Worm (Caenorhabditis elegans) whole organism, L4 larva: ENCODE results near the gene dpy-28.

Source experiments
- F10B5.3 ChIP-seq: sonication (generic microtip); optimal IDR thresholded peaks from 2 replicates; lab custom pipeline; 2016; ENCODE audit warnings: mild to moderate bottlenecking, missing genetic modification characterization, missing compliant biosample characterization
- F26F4.8 ChIP-seq: fragments of 200-800 bp; sonication (Bioruptor generic); conservative IDR thresholded peaks from 2 replicates; pipeline ENCODE4 v1.3.6; 2022; ENCODE audit warnings: missing genetic modification characterization, missing compliant biosample characterization
- R02D3.7 ChIP-seq: fragments of 150-350 bp; sonication (generic microtip); optimal IDR thresholded peaks from 3 replicates; lab custom pipeline; 2014; ENCODE audit warnings: missing biosample characterization, missing genetic modification characterization
- T20F7.1 ChIP-seq: fragments of 200-800 bp; sonication (Bioruptor generic); optimal IDR thresholded peaks from 2 replicates; lab custom pipeline; 2018; ENCODE audit warnings: mild to moderate bottlenecking, missing genetic modification characterization, missing compliant biosample characterization
- Y105C5A.15 ChIP-seq: fragments of 200-800 bp; sonication (Bioruptor generic); IDR thresholded peaks from 2 replicates; pipeline ENCODE4 v1.3.6; 2022; ENCODE audit warnings: missing genetic modification characterization, missing compliant biosample characterization
- Y5F2A.4 ChIP-seq: fragments of 200-800 bp; sonication (Bioruptor generic); optimal IDR thresholded peaks from 2 replicates; lab custom pipeline; 2018; ENCODE audit warnings: mild to moderate bottlenecking, missing genetic modification characterization, missing compliant biosample characterization
- Y75B8A.6 ChIP-seq: fragments of 200-800 bp; sonication (Bioruptor generic); IDR thresholded peaks from 2 replicates; pipeline ENCODE4 v1.3.6; 2022; ENCODE audit warnings: missing genetic modification reagents, missing genetic modification characterization, missing compliant biosample characterization
- aha-1 ChIP-seq: fragments of 150-350 bp; peaks from one replicate; lab custom pipeline; 2014; ENCODE audit warnings: missing biosample characterization, missing genetic modification characterization
- aly-2 ChIP-seq: sonication (generic microtip); optimal IDR thresholded peaks from 2 replicates; lab custom pipeline; 2018; ENCODE audit warnings: missing biosample characterization, missing genetic modification characterization
- ama-1 ChIP-seq: fragments of 150-350 bp; optimal IDR thresholded peaks from 2 replicates; lab custom pipeline; 2014; ENCODE audit warnings: inconsistent platforms, mixed read lengths
- arid-1 ChIP-seq: fragments of 200-800 bp; sonication (Bioruptor generic); conservative IDR thresholded peaks from 2 replicates; pipeline ENCODE4 v1.3.6; 2022; ENCODE audit warnings: missing genetic modification reagents, missing genetic modification characterization, missing compliant biosample characterization
- attf-4 ChIP-seq: sonication (generic microtip); optimal IDR thresholded peaks from 3 replicates; lab custom pipeline; 2017; ENCODE audit warnings: missing biosample characterization, missing genetic modification characterization
- ceh-32 ChIP-seq: sonication (generic microtip); optimal IDR thresholded peaks from 2 replicates; lab custom pipeline; 2016; ENCODE audit warnings: mild to moderate bottlenecking, missing genetic modification characterization, missing compliant biosample characterization; ENCODE audit not compliant: poor library complexity
- cey-2 ChIP-seq: sonication (generic microtip); optimal IDR thresholded peaks from 3 replicates; lab custom pipeline; 2017; ENCODE audit warnings: missing genetic modification characterization, mild to moderate bottlenecking, missing compliant biosample characterization, antibody characterized with exemption, borderline replicate concordance; ENCODE audit not compliant: insufficient read depth
- daf-12 ChIP-seq: fragments of 150-350 bp; optimal IDR thresholded peaks from 2 replicates; lab custom pipeline; 2014; ENCODE audit warnings: missing biosample characterization, missing genetic modification reagents, missing genetic modification characterization
- daf-16 ChIP-seq, 3 experiments: sonication (generic microtip); optimal IDR thresholded peaks; 2 replicates each; lab custom pipeline; 2016 to 2017; ENCODE audit warnings: missing genetic modification characterization in 3 of 3, missing genetic modification reagents in 3 of 3, mild to moderate bottlenecking in 2 of 3, missing compliant biosample characterization in 2 of 3, missing biosample characterization in 1 of 3, moderate library complexity in 1 of 3
- daf-19 ChIP-seq: fragments of 200-800 bp; sonication (Bioruptor generic); conservative IDR thresholded peaks from 2 replicates; pipeline ENCODE4 v1.3.6; 2022; ENCODE audit warnings: missing genetic modification characterization, missing compliant biosample characterization
- dmd-8 ChIP-seq: fragments of 200-800 bp; sonication (Bioruptor generic); IDR thresholded peaks from 2 replicates; pipeline ENCODE4 v1.3.6; 2022; ENCODE audit warnings: missing genetic modification characterization, missing compliant biosample characterization
- dpl-1 ChIP-seq: fragments of 150-350 bp; optimal IDR thresholded peaks from 2 replicates; lab custom pipeline; 2014; ENCODE audit warnings: missing biosample characterization, missing genetic modification reagents, missing genetic modification characterization
- duxl-1 ChIP-seq: sonication (generic microtip); optimal IDR thresholded peaks from 2 replicates; lab custom pipeline; 2016; ENCODE audit warnings: mild to moderate bottlenecking, missing genetic modification characterization, moderate library complexity, missing compliant biosample characterization; ENCODE audit not compliant: poor library complexity
- fos-1 ChIP-seq: fragments of 150-350 bp; optimal IDR thresholded peaks from 2 replicates; lab custom pipeline; 2014; ENCODE audit warnings: missing biosample characterization, missing genetic modification characterization
- gei-8 ChIP-seq: fragments of 200-800 bp; sonication (Bioruptor generic); optimal IDR thresholded peaks from 2 replicates; lab custom pipeline; 2018; ENCODE audit warnings: mild to moderate bottlenecking, missing genetic modification characterization, missing compliant biosample characterization
- hlh-11 ChIP-seq: fragments of 200-800 bp; sonication (Bioruptor generic); optimal IDR thresholded peaks from 2 replicates; lab custom pipeline; 2018; ENCODE audit warnings: mild to moderate bottlenecking, missing genetic modification characterization, missing compliant biosample characterization
- hlh-30 ChIP-seq: sonication (generic microtip); optimal IDR thresholded peaks from 2 replicates; lab custom pipeline; 2017; ENCODE audit warnings: antibody characterized with exemption, mild to moderate bottlenecking, missing genetic modification characterization, missing compliant biosample characterization; ENCODE audit not compliant: insufficient read depth
- hmg-1.1 ChIP-seq: fragments of 200-800 bp; sonication (Bioruptor generic); IDR thresholded peaks from 2 replicates; pipeline ENCODE4 v1.3.6; 2022; ENCODE audit warnings: missing genetic modification reagents, missing genetic modification characterization, missing compliant biosample characterization
- lim-7 ChIP-seq: fragments of 200-800 bp; sonication (Bioruptor generic); IDR thresholded peaks from 2 replicates; pipeline ENCODE4 v1.3.6; 2022; ENCODE audit warnings: missing genetic modification characterization, missing compliant biosample characterization
- lin-15B ChIP-seq: fragments of 150-350 bp; sonication (generic microtip); optimal IDR thresholded peaks from 3 replicates; lab custom pipeline; 2014; ENCODE audit warnings: missing biosample characterization, missing genetic modification characterization
- lsy-2 ChIP-seq, 2 experiments: fragments of 150-350 bp in 1 of 2; sonication (generic microtip) in 1 of 2; optimal IDR thresholded peaks; 2 replicates each; lab custom pipeline; 2014 to 2017; ENCODE audit warnings: missing biosample characterization in 2 of 2, missing genetic modification characterization in 2 of 2
- madf-9 ChIP-seq: fragments of 200-800 bp; sonication (Bioruptor generic); conservative IDR thresholded peaks from 2 replicates; pipeline ENCODE4 v1.3.6; 2022; ENCODE audit warnings: missing genetic modification reagents, missing genetic modification characterization, missing compliant biosample characterization
- mxl-2 ChIP-seq: fragments of 200-800 bp; sonication (Bioruptor generic); conservative IDR thresholded peaks from 2 replicates; pipeline ENCODE4 v1.3.6; 2022; ENCODE audit warnings: missing genetic modification reagents, missing genetic modification characterization, missing compliant biosample characterization
- mxl-3 ChIP-seq: fragments of 200-800 bp; sonication (Bioruptor generic); optimal IDR thresholded peaks from 2 replicates; lab custom pipeline; 2018; ENCODE audit warnings: mild to moderate bottlenecking, missing genetic modification characterization, missing compliant biosample characterization
- nhr-102 ChIP-seq: sonication (generic microtip); optimal IDR thresholded peaks from 2 replicates; lab custom pipeline; 2016; ENCODE audit warnings: mild to moderate bottlenecking, missing genetic modification characterization, moderate library complexity, missing compliant biosample characterization
- nhr-11 ChIP-seq: fragments of 150-350 bp; optimal IDR thresholded peaks from 2 replicates; lab custom pipeline; 2014; ENCODE audit warnings: missing biosample characterization, missing genetic modification characterization
- nhr-111 ChIP-seq: fragments of 200-800 bp; sonication (Bioruptor generic); optimal IDR thresholded peaks from 2 replicates; lab custom pipeline; 2018; ENCODE audit warnings: mild to moderate bottlenecking, missing genetic modification characterization, missing compliant biosample characterization
- nhr-41 ChIP-seq: fragments of 200-800 bp; sonication (Bioruptor generic); IDR thresholded peaks from 2 replicates; pipeline ENCODE4 v1.3.6; 2022; ENCODE audit warnings: missing genetic modification reagents, missing genetic modification characterization, missing compliant biosample characterization
- nhr-42 ChIP-seq: fragments of 200-800 bp; sonication (Bioruptor generic); IDR thresholded peaks from 2 replicates; pipeline ENCODE4 v1.3.6; 2022; ENCODE audit warnings: missing genetic modification characterization, missing compliant biosample characterization
- nhr-6 ChIP-seq: fragments of 150-350 bp; optimal IDR thresholded peaks from 2 replicates; lab custom pipeline; 2014; ENCODE audit warnings: missing biosample characterization, missing genetic modification characterization
- nhr-76 ChIP-seq: fragments of 150-350 bp; optimal IDR thresholded peaks from 2 replicates; lab custom pipeline; 2014; ENCODE audit warnings: missing biosample characterization, missing genetic modification characterization
- nhr-77 ChIP-seq: fragments of 150-350 bp; optimal IDR thresholded peaks from 2 replicates; lab custom pipeline; 2014; ENCODE audit warnings: missing biosample characterization, missing genetic modification characterization
- php-3 ChIP-seq: fragments of 200-800 bp; sonication (Bioruptor generic); IDR thresholded peaks from 2 replicates; pipeline ENCODE4 v1.3.6; 2022; ENCODE audit warnings: missing genetic modification reagents, missing genetic modification characterization, missing compliant biosample characterization
- pqm-1 ChIP-seq: sonication (generic microtip); optimal IDR thresholded peaks from 2 replicates; lab custom pipeline; 2017; ENCODE audit warnings: missing biosample characterization, missing genetic modification characterization
- saeg-2 ChIP-seq: fragments of 200-800 bp; sonication (Bioruptor generic); IDR thresholded peaks from 2 replicates; pipeline ENCODE4 v1.3.6; 2022; ENCODE audit warnings: missing genetic modification reagents, missing genetic modification characterization, missing compliant biosample characterization
- set-16 ChIP-seq: fragments of 200-800 bp; sonication (Bioruptor generic); IDR thresholded peaks from 2 replicates; pipeline ENCODE4 v1.3.6; 2022; ENCODE audit warnings: missing genetic modification reagents, missing genetic modification characterization, missing compliant biosample characterization
- skn-1 ChIP-seq: fragments of 150-350 bp; optimal IDR thresholded peaks from 2 replicates; lab custom pipeline; 2014; ENCODE audit warnings: missing biosample characterization, missing genetic modification characterization
- snpc-4 ChIP-seq: fragments of 150-350 bp; optimal IDR thresholded peaks from 2 replicates; lab custom pipeline; 2014; ENCODE audit warnings: missing biosample characterization, missing genetic modification characterization
- spr-1 ChIP-seq: sonication (generic microtip); optimal IDR thresholded peaks from 2 replicates; lab custom pipeline; 2016; ENCODE audit warnings: mild to moderate bottlenecking, missing genetic modification characterization, missing compliant biosample characterization
- spr-3 ChIP-seq: fragments of 200-800 bp; sonication (Bioruptor generic); optimal IDR thresholded peaks from 2 replicates; lab custom pipeline; 2018; ENCODE audit warnings: mild to moderate bottlenecking, missing genetic modification characterization, missing compliant biosample characterization
- tag-97 ChIP-seq: fragments of 200-800 bp; sonication (Bioruptor generic); IDR thresholded peaks from 2 replicates; pipeline ENCODE4 v1.3.6; 2022; ENCODE audit warnings: missing genetic modification characterization, missing compliant biosample characterization
- unc-62 ChIP-seq, 3 experiments: fragments of 150-350 bp in 1 of 3; sonication (generic microtip); optimal IDR thresholded peaks in 2 of 3; peaks in 1 of 3; 1 replicate in 1 of 3; 2 replicates in 2 of 3; lab custom pipeline; 2014 to 2017; ENCODE audit warnings: missing biosample characterization in 3 of 3, missing genetic modification characterization in 3 of 3, missing genetic modification reagents in 3 of 3, missing genotype in 1 of 3
- vab-7 ChIP-seq: fragments of 200-800 bp; sonication (Bioruptor generic); IDR thresholded peaks from 2 replicates; pipeline ENCODE4 v1.3.6; 2022; ENCODE audit warnings: missing genetic modification reagents, missing genetic modification characterization, missing compliant biosample characterization
- zag-1 ChIP-seq: fragments of 150-350 bp; optimal IDR thresholded peaks from 2 replicates; lab custom pipeline; 2014; ENCODE audit warnings: missing biosample characterization, missing genetic modification characterization
- zfp-2 ChIP-seq: sonication (generic microtip); optimal IDR thresholded peaks from 2 replicates; lab custom pipeline; 2016; ENCODE audit warnings: mild to moderate bottlenecking, missing genetic modification characterization, missing compliant biosample characterization

dpy-28 gene

DNA sequence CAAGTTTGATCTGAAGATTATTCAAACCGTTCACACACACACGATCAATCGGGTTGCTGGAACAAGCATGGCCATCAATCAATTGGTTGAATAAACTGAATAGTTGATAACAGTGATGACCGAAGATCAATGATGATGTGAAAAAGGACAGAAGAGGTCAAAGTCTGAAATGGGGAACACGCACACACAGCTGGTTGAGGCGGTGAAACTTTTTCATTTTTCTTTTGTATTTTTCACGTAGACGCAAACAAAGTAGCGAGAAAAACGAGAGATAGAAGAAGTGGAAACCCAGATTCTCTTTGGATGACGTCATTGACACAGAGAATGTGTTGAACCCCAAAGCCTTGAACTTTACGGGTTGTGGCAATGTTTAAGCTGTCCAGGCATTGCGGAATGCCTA lies 45.5 kb upstream of the dpy-28 start (continued):
- TF ChIP-seq spr-1 (tag; lab: Kevin White, UChicago) = peak; percentile 33
- TF ChIP-seq daf-19 = no peak
- TF ChIP-seq F10B5.3 (tag; lab: Kevin White, UChicago) = no peak
- no peak for TF ChIP-seq spr-3 (GFP tag; lab: Kevin White, UChicago)
- TF ChIP-seq aly-2 (tag; lab: Kevin White, UChicago) = no peak
- TF ChIP-seq R02D3.7 (tag; lab: Kevin White, UChicago) = no peak
- TF ChIP-seq F26F4.8 (GFP tag; lab: Robert Waterston, UW) = no peak
- TF ChIP-seq cey-2 (tag; lab: Kevin White, UChicago) = no peak
- no peak for TF ChIP-seq vab-7 (GFP tag; lab: Robert Waterston, UW)
- peak; percentile 99 for TF ChIP-seq aha-1 (tag; lab: Kevin White, UChicago)
- TF ChIP-seq gei-8 (GFP tag; lab: Kevin White, UChicago) = no peak
- TF ChIP-seq php-3 (GFP tag; lab: Robert Waterston, UW) = peak; percentile 46
- TF ChIP-seq pqm-1 (tag; lab: Kevin White, UChicago) = no peak
- TF ChIP-seq daf-16 (GFP tag; optimal IDR thresholded peaks at IDR 0.05; lab: Kevin White, UChicago) = peak in 1 of 2 experiments; percentile 30
- peak; percentile 41 for TF ChIP-seq daf-16 (tag; optimal IDR thresholded peaks at IDR 0.05; lab: Kevin White, UChicago)
- no peak for TF ChIP-seq zfp-2 (tag; lab: Kevin White, UChicago)
- no peak for TF ChIP-seq lim-7 (GFP tag; lab: Robert Waterston, UW)
- TF ChIP-seq Y105C5A.15 (GFP tag; lab: Robert Waterston, UW) = no peak
- TF ChIP-seq nhr-6 (tag; lab: Kevin White, UChicago) = no peak
- no peak for TF ChIP-seq snpc-4 (tag; lab: Kevin White, UChicago)
- TF ChIP-seq daf-12 (tag; lab: Kevin White, UChicago) = no peak
- TF ChIP-seq nhr-76 (tag; lab: Kevin White, UChicago) = no peak
- TF ChIP-seq lin-15B (tag; lab: Kevin White, UChicago) = no peak
- TF ChIP-seq saeg-2 = no peak
- no peak for TF ChIP-seq fos-1 (tag; lab: Kevin White, UChicago)
- TF ChIP-seq zag-1 = no peak
- peak; percentile 36 for TF ChIP-seq T20F7.1 (GFP tag; lab: Kevin White, UChicago)
- TF ChIP-seq madf-9 = no peak
- peak; percentile 95 for TF ChIP-seq hlh-11 (tag; lab: Kevin White, UChicago)
- TF ChIP-seq lsy-2 (tag; optimal IDR thresholded peaks at IDR 0.05; lab: Kevin White, UChicago) = peak; percentile 42 to 67
- peak; percentile 77 for TF ChIP-seq nhr-11 (tag; lab: Kevin White, UChicago)
- no peak for TF ChIP-seq ceh-32 (tag; lab: Kevin White, UChicago)
- TF ChIP-seq dmd-8 (GFP tag; lab: Robert Waterston, UW) = no peak
- peak; percentile 72 for TF ChIP-seq ama-1 (lab: Kevin White, UChicago)
- no peak for TF ChIP-seq Y5F2A.4 (GFP tag; lab: Kevin White, UChicago)
- TF ChIP-seq attf-4 (tag; lab: Kevin White, UChicago) = no peak
- no peak for TF ChIP-seq duxl-1 (tag; lab: Kevin White, UChicago)
- TF ChIP-seq dpl-1 (GFP tag; lab: Kevin White, UChicago) = peak; percentile 8
- no peak for TF ChIP-seq arid-1 (GFP tag; lab: Robert Waterston, UW)
- TF ChIP-seq tag-97 (GFP tag; lab: Robert Waterston, UW) = no peak
- no peak for TF ChIP-seq skn-1
- TF ChIP-seq unc-62 (GFP tag; optimal IDR thresholded peaks at IDR 0.05 in 1 of 2; lab: Kevin White, UChicago) = peak in 1 of 2 experiments; percentile 93
- TF ChIP-seq unc-62 (tag; optimal IDR thresholded peaks at IDR 0.05; lab: Kevin White, UChicago) = no peak
- TF ChIP-seq nhr-77 (tag; lab: Kevin White, UChicago) = peak; percentile 35
- no peak for TF ChIP-seq nhr-111 (GFP tag; lab: Kevin White, UChicago)
- no peak for TF ChIP-seq Y75B8A.6
- no peak for TF ChIP-seq mxl-2 (GFP tag; lab: Robert Waterston, UW)
- no peak for TF ChIP-seq hmg-1.1
- no peak for TF ChIP-seq nhr-41
- peak; percentile 38 for TF ChIP-seq nhr-102
- no peak for TF ChIP-seq set-16
- TF ChIP-seq mxl-3 (GFP tag; lab: Kevin White, UChicago) = peak; percentile 93
- no peak for TF ChIP-seq nhr-42 (GFP tag; lab: Robert Waterston, UW)
- TF ChIP-seq hlh-30 (tag; lab: Kevin White, UChicago) = peak; percentile 54
